Worm (Caenorhabditis elegans) whole organism, L2 larva: ENCODE data around the gene ehbp-1.

Source experiments
- C34F6.9 ChIP-seq: fragments of 150-350 bp; optimal IDR thresholded peaks from 2 replicates; lab custom pipeline; 2014; ENCODE audit warnings: missing biosample characterization, missing genetic modification characterization
- F13H6.1 ChIP-seq: sonication (generic microtip); optimal IDR thresholded peaks from 2 replicates; lab custom pipeline; 2016; ENCODE audit warnings: missing genetic modification characterization, missing compliant biosample characterization
- R02D3.7 ChIP-seq: fragments of 150-350 bp; optimal IDR thresholded peaks from 2 replicates; lab custom pipeline; 2014; ENCODE audit warnings: missing biosample characterization, missing genetic modification characterization
- Y55F3AM.14 ChIP-seq: fragments of 200-800 bp; sonication (Bioruptor generic); optimal IDR thresholded peaks from 2 replicates; lab custom pipeline; 2018; ENCODE audit warnings: mild to moderate bottlenecking, missing genetic modification characterization, missing compliant biosample characterization
- ZK546.5 ChIP-seq: sonication (generic microtip); optimal IDR thresholded peaks from 2 replicates; lab custom pipeline; 2017; ENCODE audit warnings: missing biosample characterization, missing genetic modification characterization
- alr-1 ChIP-seq: fragments of 150-350 bp; optimal IDR thresholded peaks from 2 replicates; lab custom pipeline; 2014; ENCODE audit warnings: missing biosample characterization, missing genetic modification characterization
- aly-2 ChIP-seq: fragments of 150-350 bp; optimal IDR thresholded peaks from 2 replicates; lab custom pipeline; 2014; ENCODE audit warnings: missing biosample characterization, missing genetic modification characterization
- ama-1 ChIP-seq: fragments of 150-350 bp; optimal IDR thresholded peaks from 2 replicates; lab custom pipeline; 2018; ENCODE audit warnings: inconsistent platforms
- blmp-1 ChIP-seq: sonication (generic microtip); optimal IDR thresholded peaks from 2 replicates; lab custom pipeline; 2017; ENCODE audit warnings: missing genetic modification characterization, mild to moderate bottlenecking, missing compliant biosample characterization, antibody characterized with exemption, moderate library complexity; ENCODE audit not compliant: insufficient read depth
- ceh-16 ChIP-seq: fragments of 150-350 bp; optimal IDR thresholded peaks from 2 replicates; lab custom pipeline; 2014; ENCODE audit warnings: missing biosample characterization, missing genetic modification characterization
- ceh-82 ChIP-seq: fragments of 150-350 bp; optimal IDR thresholded peaks from 2 replicates; lab custom pipeline; 2014; ENCODE audit warnings: missing biosample characterization, missing genetic modification characterization
- crh-2 ChIP-seq: sonication (generic microtip); optimal IDR thresholded peaks from 2 replicates; lab custom pipeline; 2017; ENCODE audit warnings: missing biosample characterization, missing genetic modification characterization
- egl-27 ChIP-seq: sonication (generic microtip); optimal IDR thresholded peaks from 3 replicates; lab custom pipeline; 2017; ENCODE audit warnings: missing biosample characterization, missing genetic modification reagents, missing genetic modification characterization
- elt-1 ChIP-seq: fragments of 150-350 bp; optimal IDR thresholded peaks from 2 replicates; lab custom pipeline; 2014; ENCODE audit warnings: missing biosample characterization, missing genetic modification characterization
- elt-3 ChIP-seq: sonication (generic microtip); optimal IDR thresholded peaks from 2 replicates; lab custom pipeline; 2017; ENCODE audit warnings: missing biosample characterization, missing genetic modification characterization
- gmeb-1 ChIP-seq: fragments of 150-350 bp; optimal IDR thresholded peaks from 2 replicates; lab custom pipeline; 2014; ENCODE audit warnings: missing biosample characterization, missing genetic modification characterization
- lsy-2 ChIP-seq, 2 experiments: fragments of 150-350 bp in 1 of 2; sonication (generic microtip) in 1 of 2; optimal IDR thresholded peaks; 2 replicates each; lab custom pipeline; 2014 to 2017; ENCODE audit warnings: missing biosample characterization in 2 of 2, missing genetic modification characterization in 2 of 2
- mab-5 ChIP-seq: fragments of 150-350 bp; optimal IDR thresholded peaks from 2 replicates; lab custom pipeline; 2014; ENCODE audit warnings: missing biosample characterization, missing genetic modification characterization
- mdl-1 ChIP-seq, 2 experiments: fragments of 150-350 bp in 1 of 2; sonication (generic microtip) in 1 of 2; optimal IDR thresholded peaks; 2 replicates each; lab custom pipeline; 2017; ENCODE audit warnings: missing biosample characterization in 2 of 2, missing genetic modification characterization in 2 of 2
- nhr-10 ChIP-seq: sonication (generic microtip); optimal IDR thresholded peaks from 2 replicates; lab custom pipeline; 2017; ENCODE audit warnings: missing biosample characterization, missing genetic modification characterization
- nhr-12 ChIP-seq: fragments of 150-350 bp; optimal IDR thresholded peaks from 2 replicates; lab custom pipeline; 2014; ENCODE audit warnings: missing biosample characterization, missing genetic modification characterization
- nhr-129 ChIP-seq: fragments of 150-350 bp; optimal IDR thresholded peaks from 2 replicates; lab custom pipeline; 2014; ENCODE audit warnings: missing biosample characterization, missing genetic modification characterization
- nhr-21 ChIP-seq: fragments of 150-350 bp; optimal IDR thresholded peaks from 2 replicates; lab custom pipeline; 2014; ENCODE audit warnings: missing biosample characterization, missing genetic modification characterization
- nhr-237 ChIP-seq: fragments of 150-350 bp; optimal IDR thresholded peaks from 2 replicates; lab custom pipeline; 2014; ENCODE audit warnings: missing biosample characterization, missing genetic modification characterization
- nhr-25 ChIP-seq: fragments of 150-350 bp; sonication (generic microtip); optimal IDR thresholded peaks from 3 replicates; lab custom pipeline; 2014; ENCODE audit warnings: missing biosample characterization, missing genetic modification characterization
- nhr-6 ChIP-seq: fragments of 150-350 bp; optimal IDR thresholded peaks from 2 replicates; lab custom pipeline; 2014; ENCODE audit warnings: missing biosample characterization, missing genetic modification characterization
- nhr-77 ChIP-seq: fragments of 150-350 bp; optimal IDR thresholded peaks from 2 replicates; lab custom pipeline; 2014; ENCODE audit warnings: missing biosample characterization, missing genetic modification characterization
- peb-1 ChIP-seq: fragments of 150-350 bp; optimal IDR thresholded peaks from 2 replicates; lab custom pipeline; 2014; ENCODE audit warnings: missing biosample characterization, missing genetic modification characterization
- sem-4 ChIP-seq: fragments of 150-350 bp; optimal IDR thresholded peaks from 2 replicates; lab custom pipeline; 2014; ENCODE audit warnings: missing biosample characterization, missing genetic modification reagents, missing genetic modification characterization
- skn-1 ChIP-seq: sonication (generic microtip); optimal IDR thresholded peaks from 2 replicates; lab custom pipeline; 2017; ENCODE audit warnings: missing biosample characterization, missing genetic modification characterization
- sma-3 ChIP-seq: sonication (generic microtip); optimal IDR thresholded peaks from 2 replicates; lab custom pipeline; 2016; ENCODE audit warnings: missing genetic modification reagents, missing genetic modification characterization, missing compliant biosample characterization
- sma-9 ChIP-seq, 2 experiments: fragments of 150-350 bp in 1 of 2; sonication (generic microtip) in 1 of 2; optimal IDR thresholded peaks; 2 replicates each; lab custom pipeline; 2014 to 2016; ENCODE audit warnings: missing genetic modification characterization in 2 of 2, mild to moderate bottlenecking in 1 of 2, missing biosample characterization in 1 of 2, missing compliant biosample characterization in 1 of 2, missing genetic modification reagents in 1 of 2, moderate library complexity in 1 of 2
- snpc-4 ChIP-seq: fragments of 150-350 bp; optimal IDR thresholded peaks from 2 replicates; lab custom pipeline; 2014; ENCODE audit warnings: missing biosample characterization, missing genetic modification characterization
- unc-39 ChIP-seq: fragments of 150-350 bp; optimal IDR thresholded peaks from 2 replicates; lab custom pipeline; 2014; ENCODE audit warnings: missing biosample characterization, missing genetic modification characterization
- unc-55 ChIP-seq: fragments of 150-350 bp; sonication (generic microtip); optimal IDR thresholded peaks from 3 replicates; lab custom pipeline; 2014; ENCODE audit warnings: missing biosample characterization, missing genetic modification reagents, missing genetic modification characterization
- unc-62 ChIP-seq: fragments of 150-350 bp; optimal IDR thresholded peaks from 2 replicates; lab custom pipeline; 2014; ENCODE audit warnings: missing biosample characterization, missing genetic modification reagents, missing genetic modification characterization
- ztf-1 ChIP-seq: fragments of 200-800 bp; sonication (Bioruptor generic); conservative IDR thresholded peaks from 2 replicates; pipeline ENCODE4 v1.3.6; 2022; ENCODE audit warnings: missing genetic modification characterization, missing compliant biosample characterization
- ztf-11 ChIP-seq: sonication (generic microtip); optimal IDR thresholded peaks from 2 replicates; lab custom pipeline; 2017; ENCODE audit warnings: missing biosample characterization, missing genetic modification characterization
- ztf-4 ChIP-seq: fragments of 150-350 bp; optimal IDR thresholded peaks from 2 replicates; lab custom pipeline; 2014; ENCODE audit warnings: missing biosample characterization, missing genetic modification characterization

The ehbp-1 gene

ce11 chrV:9516280-9516679 is 34.2 kb upstream of the ehbp-1 start:
- TF ChIP-seq snpc-4 (tag; lab: Kevin White, UChicago) = no peak
- peak; percentile 62 for TF ChIP-seq nhr-6
- TF ChIP-seq sma-9 (GFP tag; optimal IDR thresholded peaks at IDR 0.05; lab: Kevin White, UChicago) = peak; percentile 96
- no peak for TF ChIP-seq sma-9 (tag; optimal IDR thresholded peaks at IDR 0.05; lab: Kevin White, UChicago)
- TF ChIP-seq nhr-25 (tag; lab: Kevin White, UChicago) = peak; percentile 71
- no peak for TF ChIP-seq nhr-77 (tag; lab: Kevin White, UChicago)
- no peak for TF ChIP-seq R02D3.7 (tag; lab: Kevin White, UChicago)
- no peak for TF ChIP-seq ztf-1 (GFP tag; lab: Robert Waterston, UW)
- peak; percentile 69 for TF ChIP-seq sma-3
- peak in 1 of 2 experiments; percentile 31 for TF ChIP-seq lsy-2 (tag; optimal IDR thresholded peaks at IDR 0.05; lab: Kevin White, UChicago)
- TF ChIP-seq Y55F3AM.14 (GFP tag; lab: Kevin White, UChicago) = no peak
- TF ChIP-seq nhr-21 (tag; lab: Kevin White, UChicago) = peak; percentile 97
- TF ChIP-seq unc-55 = no peak
- no peak for TF ChIP-seq nhr-12
- TF ChIP-seq elt-1 (tag; lab: Kevin White, UChicago) = no peak
- TF ChIP-seq mdl-1 (tag; optimal IDR thresholded peaks at IDR 0.05; lab: Kevin White, UChicago) = peak in 1 of 2 experiments; percentile 40
- no peak for TF ChIP-seq nhr-10 (tag; lab: Kevin White, UChicago)
- peak; percentile 55 for TF ChIP-seq gmeb-1
- no peak for TF ChIP-seq unc-39 (tag; lab: Kevin White, UChicago)
- no peak for TF ChIP-seq elt-3 (tag; lab: Kevin White, UChicago)
- TF ChIP-seq alr-1 (tag; lab: Kevin White, UChicago) = no peak
- peak; percentile 78 for TF ChIP-seq crh-2 (tag; lab: Kevin White, UChicago)
- no peak for TF ChIP-seq ceh-82 (tag; lab: Kevin White, UChicago)
- no peak for TF ChIP-seq nhr-237
- no peak for TF ChIP-seq aly-2 (tag; lab: Kevin White, UChicago)
- no peak for TF ChIP-seq unc-62
- TF ChIP-seq nhr-129 (tag; lab: Kevin White, UChicago) = peak; percentile 63
- no peak for TF ChIP-seq C34F6.9 (tag; lab: Kevin White, UChicago)
- peak; percentile 74 for TF ChIP-seq blmp-1 (tag; lab: Kevin White, UChicago)
- TF ChIP-seq, all 48 proteins: peak for 11

- no peak for TF ChIP-seq ztf-11 (tag; lab: Kevin White, UChicago)
- TF ChIP-seq nhr-6 = no peak
- TF ChIP-seq unc-62 = no peak
- no peak for TF ChIP-seq ama-1 (lab: Kevin White, UChicago)
- TF ChIP-seq nhr-77 (tag; lab: Kevin White, UChicago) = no peak
- no peak for TF ChIP-seq nhr-10 (tag; lab: Kevin White, UChicago)
- TF ChIP-seq ztf-1 (GFP tag; lab: Robert Waterston, UW) = no peak
- TF ChIP-seq F13H6.1 (tag; lab: Kevin White, UChicago) = no peak
- no peak for TF ChIP-seq ZK546.5 (tag; lab: Kevin White, UChicago)
- TF ChIP-seq mab-5 (tag; lab: Kevin White, UChicago) = no peak
- TF ChIP-seq sem-4 (tag; lab: Kevin White, UChicago) = no peak
- TF ChIP-seq unc-55 = no peak
- no peak for TF ChIP-seq mdl-1 (tag; optimal IDR thresholded peaks at IDR 0.05; lab: Kevin White, UChicago)
These were observed 31.6 kb upstream of the ehbp-1 start, which contains the start of gene C50F4.8 for ce11 chrV:9518832-9519231. C50F4.8 (minus strand) TSS chrV:9518859.

- TF ChIP-seq aly-2 (tag; lab: Kevin White, UChicago) (no peak), ceh-82 (tag; lab: Kevin White, UChicago) (no peak), ztf-4 (tag; lab: Kevin White, UChicago) (no peak), nhr-21 (tag; lab: Kevin White, UChicago) (no peak), nhr-12 (no peak), unc-62 (no peak)
- TF ChIP-seq, all 48 proteins: peak for 0
These were observed 28.7 kb upstream of the ehbp-1 start for ce11 chrV:9521697-9522096.

- TF ChIP-seq nhr-10 (tag; lab: Kevin White, UChicago) (no peak), sma-3 (no peak), nhr-21 (tag; lab: Kevin White, UChicago) (no peak), skn-1 (no peak), snpc-4 (tag; lab: Kevin White, UChicago) (no peak), nhr-12 (no peak), lsy-2 (tag; optimal IDR thresholded peaks at IDR 0.05; lab: Kevin White, UChicago) (no peak), R02D3.7 (tag; lab: Kevin White, UChicago) (no peak), peb-1 (tag; lab: Kevin White, UChicago) (no peak), ceh-16 (no peak), nhr-237 (no peak), egl-27 (tag; lab: Kevin White, UChicago) (no peak), gmeb-1 (no peak), blmp-1 (tag; lab: Kevin White, UChicago) (no peak)
These were observed 26.3 kb upstream of the ehbp-1 start, which contains the start of gene C50F4.9 for ce11 chrV:9524099-9524498. C50F4.9 (minus strand) TSS chrV:9524199.
